Fruit fly (Drosophila melanogaster) whole organism, embryonic: Measurements from ENCODE around the gene CG34293.

Experiments used
- Adf1 ChIP-seq: fragments of 200-800 bp; sonication (Bioruptor generic); IDR thresholded peaks from 2 replicates; pipeline ENCODE4 v1.3.6; 2022; ENCODE audit warnings: missing biosample characterization, missing genetic modification characterization
- B-H1 ChIP-seq: fragments of 200-800 bp; sonication (Bioruptor generic); IDR thresholded peaks from 3 replicates; pipeline ENCODE4 v1.3.6; 2022; ENCODE audit warnings: missing biosample characterization, missing genetic modification characterization
- CG10267 ChIP-seq: fragments of 200-800 bp; sonication (Bioruptor generic); optimal IDR thresholded peaks from 2 replicates; lab custom pipeline; 2018; ENCODE audit warnings: missing biosample characterization, mild to moderate bottlenecking, missing genetic modification characterization, moderate library complexity
- CG10565 ChIP-seq: fragments of 200-800 bp; sonication (Bioruptor generic); optimal IDR thresholded peaks from 3 replicates; lab custom pipeline; 2016; ENCODE audit warnings: missing biosample characterization, mild to moderate bottlenecking, missing genetic modification characterization
- CG12769 ChIP-seq: fragments of 200-800 bp; sonication (Bioruptor generic); optimal IDR thresholded peaks from 2 replicates; lab custom pipeline; 2019; ENCODE audit warnings: missing biosample characterization, mild to moderate bottlenecking, missing genetic modification characterization, moderate library complexity
- CG13287 ChIP-seq: fragments of 200-800 bp; sonication (Bioruptor generic); IDR thresholded peaks from 2 replicates; pipeline ENCODE4 v1.3.6; 2022; ENCODE audit warnings: missing biosample characterization, missing genetic modification characterization; ENCODE audit not compliant: partially characterized antibody
- CG13424 ChIP-seq: fragments of 200-800 bp; sonication (Bioruptor generic); optimal IDR thresholded peaks from 2 replicates; lab custom pipeline; 2019; ENCODE audit warnings: missing biosample characterization, mild to moderate bottlenecking, missing genetic modification characterization, moderate library complexity
- CG13624 ChIP-seq: fragments of 200-800 bp; sonication (Bioruptor generic); optimal IDR thresholded peaks from 2 replicates; lab custom pipeline; 2016; ENCODE audit warnings: missing biosample characterization, missing genetic modification characterization
- CG13775 ChIP-seq: fragments of 200-800 bp; sonication (Bioruptor generic); optimal IDR thresholded peaks from 3 replicates; lab custom pipeline; 2017; ENCODE audit warnings: missing biosample characterization, mild to moderate bottlenecking, missing genetic modification characterization
- CG14667 ChIP-seq: fragments of 200-800 bp; sonication (Bioruptor generic); IDR thresholded peaks from 2 replicates; pipeline ENCODE4 v1.3.6; 2022; ENCODE audit warnings: missing biosample characterization, missing genetic modification characterization
- CG15696 ChIP-seq: fragments of 200-800 bp; sonication (Bioruptor generic); optimal IDR thresholded peaks from 2 replicates; lab custom pipeline; 2019; ENCODE audit warnings: missing biosample characterization, mild to moderate bottlenecking, missing genetic modification characterization, moderate library complexity
- CG17186 ChIP-seq: fragments of 200-800 bp; sonication (Bioruptor generic); optimal IDR thresholded peaks from 3 replicates; lab custom pipeline; 2017; ENCODE audit warnings: missing biosample characterization, missing genetic modification reagents, missing genetic modification characterization
- CG17359 ChIP-seq: fragments of 200-800 bp; sonication (Bioruptor generic); optimal IDR thresholded peaks from 3 replicates; lab custom pipeline; 2018; ENCODE audit warnings: missing biosample characterization, mild to moderate bottlenecking, missing genetic modification characterization, moderate library complexity
- CG2116 ChIP-seq: fragments of 200-800 bp; sonication (Bioruptor generic); optimal IDR thresholded peaks from 3 replicates; lab custom pipeline; 2018; ENCODE audit warnings: missing biosample characterization, mild to moderate bottlenecking, missing genetic modification characterization
- CG4424 ChIP-seq: fragments of 200-800 bp; sonication (Bioruptor generic); optimal IDR thresholded peaks from 3 replicates; lab custom pipeline; 2016; ENCODE audit warnings: missing biosample characterization, missing genetic modification characterization
- CG7745 ChIP-seq: fragments of 200-800 bp; sonication (Bioruptor generic); optimal IDR thresholded peaks from 2 replicates; lab custom pipeline; 2018; ENCODE audit warnings: missing biosample characterization, mild to moderate bottlenecking, missing genetic modification characterization, moderate library complexity
- CG8359 ChIP-seq: fragments of 200-800 bp; sonication (Bioruptor generic); optimal IDR thresholded peaks from 2 replicates; lab custom pipeline; 2017; ENCODE audit warnings: missing biosample characterization, mild to moderate bottlenecking, missing genetic modification characterization, borderline replicate concordance
- CG8388 ChIP-seq: fragments of 200-800 bp; sonication (Bioruptor generic); optimal IDR thresholded peaks from 2 replicates; lab custom pipeline; 2019; ENCODE audit warnings: missing biosample characterization, mild to moderate bottlenecking, missing genetic modification characterization, moderate library complexity
- CG9609 ChIP-seq: fragments of 200-800 bp; sonication (Bioruptor generic); optimal IDR thresholded peaks from 3 replicates; lab custom pipeline; 2016; ENCODE audit warnings: missing biosample characterization, missing genetic modification characterization
- CG9797 ChIP-seq: fragments of 200-800 bp; sonication (Bioruptor generic); optimal IDR thresholded peaks from 3 replicates; lab custom pipeline; 2018; ENCODE audit warnings: missing biosample characterization, mild to moderate bottlenecking, missing genetic modification characterization
- Gsc ChIP-seq: fragments of 200-800 bp; sonication (Bioruptor generic); IDR thresholded peaks from 2 replicates; pipeline ENCODE4 v1.3.6; 2022; ENCODE audit warnings: missing biosample characterization, missing genetic modification characterization
- Lhr ChIP-seq: fragments of 200-800 bp; sonication (Bioruptor generic); optimal IDR thresholded peaks from 3 replicates; lab custom pipeline; 2017; ENCODE audit warnings: mild to moderate bottlenecking, missing biosample characterization, missing genetic modification reagents, missing genetic modification characterization
- MBD-R2 ChIP-seq: fragments of 200-800 bp; sonication (Bioruptor generic); IDR thresholded peaks from 2 replicates; pipeline ENCODE4 v1.3.6; 2022; ENCODE audit warnings: missing biosample characterization, missing genetic modification characterization
- MESR4 ChIP-seq: fragments of 200-800 bp; sonication (Bioruptor generic); optimal IDR thresholded peaks from 2 replicates; lab custom pipeline; 2018; ENCODE audit warnings: missing biosample characterization, mild to moderate bottlenecking, missing genetic modification characterization, moderate library complexity
- Med ChIP-seq: fragments of 200-800 bp; sonication (Bioruptor generic); peaks from one replicate; lab custom pipeline; 2016; ENCODE audit warnings: missing biosample characterization, missing genetic modification characterization, mild to moderate bottlenecking, inconsistent platforms, moderate library complexity
- Meics ChIP-seq: fragments of 200-800 bp; sonication (Bioruptor generic); optimal IDR thresholded peaks from 2 replicates; lab custom pipeline; 2017; ENCODE audit warnings: missing biosample characterization, mild to moderate bottlenecking, missing genetic modification characterization
- NK7.1 ChIP-seq: fragments of 200-800 bp; sonication (Bioruptor generic); optimal IDR thresholded peaks from 3 replicates; lab custom pipeline; 2016; ENCODE audit warnings: missing biosample characterization, missing genetic modification characterization
- Spps ChIP-seq: fragments of 200-800 bp; sonication (Bioruptor generic); optimal IDR thresholded peaks from 2 replicates; lab custom pipeline; 2018; ENCODE audit warnings: missing biosample characterization, mild to moderate bottlenecking, missing genetic modification characterization
- Vsx1 ChIP-seq: fragments of 200-800 bp; sonication (Bioruptor generic); optimal IDR thresholded peaks from 2 replicates; lab custom pipeline; 2017; ENCODE audit warnings: missing biosample characterization, mild to moderate bottlenecking, missing genetic modification characterization, missing genetic modification reagents
- al ChIP-seq: fragments of 200-800 bp; sonication (Bioruptor generic); IDR thresholded peaks from 2 replicates; pipeline ENCODE4 v1.3.6; 2022; ENCODE audit warnings: missing biosample characterization, missing genetic modification characterization
- ato ChIP-seq: fragments of 200-800 bp; sonication (Bioruptor generic); IDR thresholded peaks from 2 replicates; pipeline ENCODE4 v1.3.6; 2022; ENCODE audit warnings: missing biosample characterization, missing genetic modification characterization; ENCODE audit not compliant: partially characterized antibody
- az2 ChIP-seq: fragments of 200-800 bp; sonication (Bioruptor generic); optimal IDR thresholded peaks from 3 replicates; lab custom pipeline; 2016; ENCODE audit warnings: missing biosample characterization, missing genetic modification characterization
- btn ChIP-seq: fragments of 200-800 bp; sonication (Bioruptor generic); optimal IDR thresholded peaks from 2 replicates; lab custom pipeline; 2016; ENCODE audit warnings: missing biosample characterization, missing genetic modification characterization
- cas ChIP-seq: fragments of 200-800 bp; sonication (Bioruptor generic); IDR thresholded peaks from 2 replicates; pipeline ENCODE4 v1.3.6; 2022; ENCODE audit warnings: missing biosample characterization, missing genetic modification characterization
- chif ChIP-seq, 2 experiments: fragments of 200-800 bp; sonication (Bioruptor generic); optimal IDR thresholded peaks; 3 replicates each; lab custom pipeline; 2016; ENCODE audit warnings: missing biosample characterization in 2 of 2, missing genetic modification characterization in 2 of 2
- chm ChIP-seq: fragments of 200-800 bp; sonication (Bioruptor generic); IDR thresholded peaks from 2 replicates; pipeline ENCODE4 v1.3.6; 2022; ENCODE audit warnings: missing biosample characterization, missing genetic modification characterization
- crc ChIP-seq: fragments of 200-800 bp; sonication (Bioruptor generic); optimal IDR thresholded peaks from 2 replicates; lab custom pipeline; 2016; ENCODE audit warnings: missing biosample characterization, missing genetic modification characterization
- dpn ChIP-seq, 2 experiments: fragments of 200-800 bp; sonication (Bioruptor generic); optimal IDR thresholded peaks; 3 replicates each; lab custom pipeline; 2016; ENCODE audit warnings: missing biosample characterization in 2 of 2, missing genetic modification characterization in 2 of 2
- eve ChIP-seq, 2 experiments: fragments of >200 bp; optimal IDR thresholded peaks; 2 replicates each; lab custom pipeline; 2017; ENCODE audit warnings: missing biosample characterization in 2 of 2, missing genetic modification characterization in 2 of 2
- eyg ChIP-seq: fragments of 200-800 bp; sonication (Bioruptor generic); optimal IDR thresholded peaks from 3 replicates; lab custom pipeline; 2016; ENCODE audit warnings: missing biosample characterization, missing genetic modification characterization
- ftz-f1 ChIP-seq: fragments of 200-800 bp; sonication (Bioruptor generic); optimal IDR thresholded peaks from 2 replicates; lab custom pipeline; 2016; ENCODE audit warnings: missing biosample characterization, missing genetic modification characterization
- gcm2 ChIP-seq: fragments of 200-800 bp; sonication (Bioruptor generic); optimal IDR thresholded peaks from 2 replicates; lab custom pipeline; 2016; ENCODE audit warnings: missing biosample characterization, missing genetic modification characterization
- odd ChIP-seq: fragments of 200-800 bp; sonication (Bioruptor generic); optimal IDR thresholded peaks from 2 replicates; lab custom pipeline; 2017; ENCODE audit warnings: missing biosample characterization, mild to moderate bottlenecking, missing genetic modification characterization
- org-1 ChIP-seq: fragments of 200-800 bp; sonication (Bioruptor generic); optimal IDR thresholded peaks from 2 replicates; lab custom pipeline; 2017; ENCODE audit warnings: missing biosample characterization, missing genetic modification characterization
- pb ChIP-seq: fragments of 200-800 bp; sonication (Bioruptor generic); optimal IDR thresholded peaks from 3 replicates; lab custom pipeline; 2016; ENCODE audit warnings: missing biosample characterization, missing genetic modification characterization
- pnt ChIP-seq: fragments of 200-800 bp; sonication (Bioruptor generic); optimal IDR thresholded peaks from 3 replicates; lab custom pipeline; 2016; ENCODE audit warnings: missing biosample characterization, missing genetic modification characterization
- slbo ChIP-seq: fragments of 200-800 bp; sonication (Bioruptor generic); IDR thresholded peaks from 2 replicates; pipeline ENCODE4 v1.3.6; 2022; ENCODE audit warnings: missing biosample characterization, missing genetic modification characterization
- slp2 ChIP-seq: fragments of 200-800 bp; sonication (Bioruptor generic); optimal IDR thresholded peaks from 2 replicates; lab custom pipeline; 2016; ENCODE audit warnings: missing biosample characterization, missing genetic modification characterization
- sr ChIP-seq: fragments of 200-800 bp; sonication (Bioruptor generic); IDR thresholded peaks from 3 replicates; pipeline ENCODE4 v1.3.6; 2022; ENCODE audit warnings: missing biosample characterization, missing genetic modification characterization
- tna ChIP-seq: fragments of 200-800 bp; sonication (Bioruptor generic); IDR thresholded peaks from 2 replicates; pipeline ENCODE4 v1.3.6; 2022; ENCODE audit warnings: missing biosample characterization, missing genetic modification characterization; ENCODE audit not compliant: partially characterized antibody
- unc-4 ChIP-seq: fragments of 200-800 bp; sonication (Bioruptor generic); IDR thresholded peaks from 2 replicates; pipeline ENCODE4 v1.3.6; 2022; ENCODE audit warnings: missing biosample characterization, missing genetic modification characterization; ENCODE audit not compliant: partially characterized antibody
- usp ChIP-seq: fragments of >200 bp; optimal IDR thresholded peaks from 2 replicates; lab custom pipeline; 2017; ENCODE audit warnings: missing biosample characterization, missing genetic modification characterization

The CG34293 gene

dm6 chr3R:27151516-27151823 is 13.9 kb downstream of the CG34293 start, which contains the start of gene Men-b (continued):
- TF ChIP-seq CG13287 (GFP tag; lab: Robert Waterston, UW): peak; percentile 72
- TF ChIP-seq pb: no peak
- TF ChIP-seq sr (GFP tag; lab: Robert Waterston, UW): no peak
- TF ChIP-seq CG2116 (GFP tag; lab: Kevin White, UChicago): peak; percentile 22
- peak; percentile 9 for TF ChIP-seq CG12769 (tag; lab: Kevin White, UChicago)
- no peak for TF ChIP-seq usp (GFP tag; lab: Kevin White, UChicago)
- TF ChIP-seq CG15696: no peak
- TF ChIP-seq CG13775 (GFP tag; lab: Kevin White, UChicago): no peak
- TF ChIP-seq Med (GFP tag; lab: Kevin White, UChicago): peak; percentile 87
- TF ChIP-seq CG8359 (GFP tag; lab: Kevin White, UChicago): no peak
- no peak for TF ChIP-seq al (GFP tag; lab: Robert Waterston, UW)
- TF ChIP-seq CG8388 (GFP tag; lab: Kevin White, UChicago): no peak
- no peak for TF ChIP-seq ftz-f1 (GFP tag; lab: Kevin White, UChicago)
- no peak for TF ChIP-seq slp2
- no peak for TF ChIP-seq gcm2 (GFP tag; lab: Kevin White, UChicago)
- TF ChIP-seq btn (GFP tag; lab: Kevin White, UChicago): no peak
- no peak for TF ChIP-seq dpn (GFP tag; optimal IDR thresholded peaks at IDR 0.05; lab: Kevin White, UChicago)
- TF ChIP-seq CG14667 (GFP tag; lab: Robert Waterston, UW): no peak
- no peak for TF ChIP-seq eve (GFP tag; optimal IDR thresholded peaks at IDR 0.05; lab: Kevin White, UChicago)
- no peak for TF ChIP-seq NK7.1
- TF ChIP-seq CG7745: no peak
- no peak for TF ChIP-seq CG17359 (tag; lab: Kevin White, UChicago)
- no peak for TF ChIP-seq Vsx1 (GFP tag; lab: Kevin White, UChicago)
- peak; percentile 94 for TF ChIP-seq Lhr (GFP tag; lab: Kevin White, UChicago)
- TF ChIP-seq Gsc (GFP tag; lab: Robert Waterston, UW): no peak
- TF ChIP-seq slbo: peak; percentile 37; the same call in 1 of the 2 replicates
- TF ChIP-seq ato (GFP tag; lab: Robert Waterston, UW): 0 out of 2 replicates have a peak, but pooled peaks have one; percentile 7
- TF ChIP-seq tna (GFP tag; lab: Robert Waterston, UW): no peak
- TF ChIP-seq crc (GFP tag; lab: Kevin White, UChicago): no peak
- TF ChIP-seq unc-4 (GFP tag; lab: Robert Waterston, UW): peak; percentile 14; the same call in 1 of the 2 replicates
- no peak for TF ChIP-seq odd (GFP tag; lab: Kevin White, UChicago)
- TF ChIP-seq pnt (GFP tag; lab: Kevin White, UChicago): no peak
- no peak for TF ChIP-seq CG9609
- no peak for TF ChIP-seq chif (GFP tag; optimal IDR thresholded peaks at IDR 0.05; lab: Kevin White, UChicago)
- no peak for TF ChIP-seq cas (GFP tag; lab: Robert Waterston, UW)
- TF ChIP-seq CG17186 (GFP tag; lab: Kevin White, UChicago): peak; percentile 53
- no peak for TF ChIP-seq org-1 (GFP tag; lab: Kevin White, UChicago)
- peak; percentile 20 for TF ChIP-seq MESR4 (GFP tag; lab: Kevin White, UChicago)
- TF ChIP-seq Meics (GFP tag; lab: Kevin White, UChicago): no peak
- TF ChIP-seq MBD-R2 (GFP tag; lab: Robert Waterston, UW): peak; percentile 63
- TF ChIP-seq CG13624 (GFP tag; lab: Kevin White, UChicago): no peak
- TF ChIP-seq chm (GFP tag; lab: Robert Waterston, UW): peak; percentile 55; the same call in 1 of the 2 replicates
- peak; percentile 82 for TF ChIP-seq CG9797
- no peak for TF ChIP-seq CG4424
- no peak for TF ChIP-seq CG13424
- TF ChIP-seq B-H1 (GFP tag; lab: Robert Waterston, UW): no peak
- no peak for TF ChIP-seq CG10565 (GFP tag; lab: Kevin White, UChicago)
- no peak for TF ChIP-seq eyg (GFP tag; lab: Kevin White, UChicago)
- no peak for TF ChIP-seq az2 (GFP tag; lab: Kevin White, UChicago)
- TF ChIP-seq CG10267 (tag; lab: Kevin White, UChicago): no peak
- no peak for TF ChIP-seq Spps
- no peak for TF ChIP-seq Adf1
